Fruit fly (Drosophila melanogaster) whole organism, embryonic: ENCODE measurements around the gene CG33098.

Experiments used
- BEAF-32 ChIP-seq: fragments of 200-800 bp; sonication (Bioruptor generic); optimal IDR thresholded peaks from 3 replicates; lab custom pipeline; 2017; ENCODE audit warnings: missing biosample characterization, missing genetic modification characterization, mild to moderate bottlenecking, moderate library complexity, missing genetic modification reagents
- C15 ChIP-seq: fragments of 200-800 bp; sonication (Bioruptor generic); IDR thresholded peaks from 3 replicates; pipeline ENCODE4 v1.3.6; 2022; ENCODE audit warnings: missing biosample characterization, missing genetic modification characterization
- CG10267 ChIP-seq: fragments of 200-800 bp; sonication (Bioruptor generic); optimal IDR thresholded peaks from 2 replicates; lab custom pipeline; 2018; ENCODE audit warnings: missing biosample characterization, mild to moderate bottlenecking, missing genetic modification characterization, moderate library complexity
- CG13123 ChIP-seq: fragments of 200-800 bp; sonication (Bioruptor generic); optimal IDR thresholded peaks from 2 replicates; lab custom pipeline; 2016; ENCODE audit warnings: missing biosample characterization, missing genetic modification characterization
- CG13775 ChIP-seq: fragments of 200-800 bp; sonication (Bioruptor generic); optimal IDR thresholded peaks from 3 replicates; lab custom pipeline; 2017; ENCODE audit warnings: missing biosample characterization, mild to moderate bottlenecking, missing genetic modification characterization
- CG15011 ChIP-seq: fragments of 200-800 bp; sonication (Bioruptor generic); optimal IDR thresholded peaks from 3 replicates; lab custom pipeline; 2018; ENCODE audit warnings: missing biosample characterization, mild to moderate bottlenecking, missing genetic modification characterization
- CG15514 ChIP-seq: fragments of 200-800 bp; sonication (Bioruptor generic); optimal IDR thresholded peaks from 3 replicates; lab custom pipeline; 2017; ENCODE audit warnings: missing biosample characterization, missing genetic modification characterization, mild to moderate bottlenecking, moderate library complexity, missing genetic modification reagents
- CG16779 ChIP-seq: fragments of 200-800 bp; sonication (Bioruptor generic); IDR thresholded peaks from 2 replicates; pipeline ENCODE4 v1.3.6; 2022; ENCODE audit warnings: missing biosample characterization, missing genetic modification characterization
- CG18619 ChIP-seq: fragments of 200-800 bp; sonication (Bioruptor generic); optimal IDR thresholded peaks from 3 replicates; lab custom pipeline; 2017; ENCODE audit warnings: missing biosample characterization, mild to moderate bottlenecking, missing genetic modification characterization
- CG2889 ChIP-seq: fragments of 200-800 bp; sonication (Bioruptor generic); IDR thresholded peaks from 3 replicates; pipeline ENCODE4 v1.3.6; 2022; ENCODE audit warnings: missing biosample characterization, missing genetic modification characterization
- CG30020 ChIP-seq: fragments of 200-800 bp; optimal IDR thresholded peaks from 2 replicates; lab custom pipeline; 2019; ENCODE audit warnings: missing biosample characterization, mild to moderate bottlenecking, missing genetic modification characterization, moderate library complexity
- CG3995 ChIP-seq: fragments of 200-800 bp; sonication (Bioruptor generic); optimal IDR thresholded peaks from 3 replicates; lab custom pipeline; 2016; ENCODE audit warnings: missing biosample characterization, missing genetic modification characterization
- CG4424 ChIP-seq: fragments of 200-800 bp; sonication (Bioruptor generic); optimal IDR thresholded peaks from 3 replicates; lab custom pipeline; 2016; ENCODE audit warnings: missing biosample characterization, missing genetic modification characterization
- CG4820 ChIP-seq: fragments of 200-800 bp; sonication (Bioruptor generic); optimal IDR thresholded peaks from 3 replicates; lab custom pipeline; 2016; ENCODE audit warnings: missing biosample characterization, missing genetic modification characterization
- CG7987 ChIP-seq: fragments of 200-800 bp; sonication (Bioruptor generic); optimal IDR thresholded peaks from 2 replicates; lab custom pipeline; 2018; ENCODE audit warnings: missing biosample characterization, mild to moderate bottlenecking, missing genetic modification characterization, moderate library complexity
- CG9876 ChIP-seq: fragments of 200-800 bp; sonication (Bioruptor generic); optimal IDR thresholded peaks from 2 replicates; lab custom pipeline; 2016; ENCODE audit warnings: missing biosample characterization, missing genetic modification characterization
- CHES-1-like ChIP-seq: fragments of 200-800 bp; sonication (Bioruptor generic); optimal IDR thresholded peaks from 2 replicates; lab custom pipeline; 2016; ENCODE audit warnings: missing biosample characterization, missing genetic modification characterization
- CTCF ChIP-seq: fragments of 200-800 bp; sonication (Bioruptor generic); optimal IDR thresholded peaks from 2 replicates; lab custom pipeline; 2017; ENCODE audit warnings: missing biosample characterization, mild to moderate bottlenecking, missing genetic modification characterization, moderate library complexity
- CrebB ChIP-seq: fragments of 200-800 bp; sonication (Bioruptor generic); optimal IDR thresholded peaks from 3 replicates; lab custom pipeline; 2018; ENCODE audit warnings: missing biosample characterization, mild to moderate bottlenecking, missing genetic modification characterization
- Dp ChIP-seq: fragments of 200-800 bp; sonication (Bioruptor generic); optimal IDR thresholded peaks from 2 replicates; lab custom pipeline; 2018; ENCODE audit warnings: missing biosample characterization, mild to moderate bottlenecking, missing genetic modification characterization, moderate library complexity
- ERR ChIP-seq: fragments of 200-800 bp; sonication (Bioruptor generic); optimal IDR thresholded peaks from 2 replicates; lab custom pipeline; 2016; ENCODE audit warnings: missing biosample characterization, missing genetic modification characterization
- Hmr ChIP-seq: fragments of 200-800 bp; sonication (Bioruptor generic); optimal IDR thresholded peaks from 3 replicates; lab custom pipeline; 2017; ENCODE audit warnings: mild to moderate bottlenecking, missing biosample characterization, missing genetic modification reagents, missing genetic modification characterization
- Med ChIP-seq: fragments of 200-800 bp; sonication (Bioruptor generic); peaks from one replicate; lab custom pipeline; 2016; ENCODE audit warnings: missing biosample characterization, missing genetic modification characterization, mild to moderate bottlenecking, inconsistent platforms, moderate library complexity
- Nf-YB ChIP-seq: fragments of 200-800 bp; sonication (Bioruptor generic); optimal IDR thresholded peaks from 3 replicates; lab custom pipeline; 2019; ENCODE audit warnings: missing biosample characterization, mild to moderate bottlenecking, missing genetic modification characterization, moderate library complexity
- Optix ChIP-seq: fragments of 200-800 bp; sonication (Bioruptor generic); IDR thresholded peaks from 3 replicates; pipeline ENCODE4 v1.3.6; 2022; ENCODE audit warnings: missing biosample characterization, missing genetic modification characterization
- Ptx1 ChIP-seq: fragments of 200-800 bp; sonication (Bioruptor generic); IDR thresholded peaks from 2 replicates; pipeline ENCODE4 v1.3.6; 2022; ENCODE audit warnings: missing biosample characterization, missing genetic modification characterization
- Rx ChIP-seq: fragments of 200-800 bp; sonication (Bioruptor generic); IDR thresholded peaks from 2 replicates; pipeline ENCODE4 v1.3.6; 2022; ENCODE audit warnings: missing biosample characterization, missing genetic modification characterization
- Taf1 ChIP-seq: fragments of 200-800 bp; sonication (Bioruptor generic); IDR thresholded peaks from 2 replicates; pipeline ENCODE4 v1.3.6; 2022; ENCODE audit warnings: missing biosample characterization, missing genetic modification characterization
- Xbp1 ChIP-seq: fragments of 200-800 bp; sonication (Bioruptor generic); optimal IDR thresholded peaks from 3 replicates; lab custom pipeline; 2016; ENCODE audit warnings: missing biosample characterization, mild to moderate bottlenecking, missing genetic modification characterization
- amos ChIP-seq: fragments of 200-800 bp; sonication (Bioruptor generic); IDR thresholded peaks from 2 replicates; pipeline ENCODE4 v1.3.6; 2022; ENCODE audit warnings: missing biosample characterization, missing genetic modification characterization; ENCODE audit not compliant: partially characterized antibody
- bigmax ChIP-seq: fragments of 200-800 bp; sonication (Bioruptor generic); optimal IDR thresholded peaks from 2 replicates; lab custom pipeline; 2018; ENCODE audit warnings: missing biosample characterization, mild to moderate bottlenecking, missing genetic modification characterization
- br ChIP-seq: fragments of >200 bp; optimal IDR thresholded peaks from 2 replicates; lab custom pipeline; 2017
- corto ChIP-seq: fragments of 200-800 bp; sonication (Bioruptor generic); optimal IDR thresholded peaks from 2 replicates; lab custom pipeline; 2016; ENCODE audit warnings: missing biosample characterization, mild to moderate bottlenecking, missing genetic modification characterization, moderate library complexity
- crol ChIP-seq: fragments of 200-800 bp; sonication (Bioruptor generic); IDR thresholded peaks from 2 replicates; pipeline ENCODE4 v1.3.6; 2022; ENCODE audit warnings: missing biosample characterization, missing genetic modification characterization
- exex ChIP-seq: fragments of 200-800 bp; sonication (Bioruptor generic); optimal IDR thresholded peaks from 4 replicates; lab custom pipeline; 2018; ENCODE audit warnings: missing biosample characterization, mild to moderate bottlenecking, missing genetic modification characterization, moderate library complexity
- fru ChIP-seq: fragments of >200 bp; optimal IDR thresholded peaks from 2 replicates; lab custom pipeline; 2017
- gfzf ChIP-seq: fragments of 200-800 bp; sonication (Bioruptor generic); optimal IDR thresholded peaks from 2 replicates; lab custom pipeline; 2016; ENCODE audit warnings: missing biosample characterization, mild to moderate bottlenecking, missing genetic modification characterization, moderate library complexity
- gt ChIP-seq: fragments of 200-800 bp; sonication (Bioruptor generic); IDR thresholded peaks from 2 replicates; pipeline ENCODE4 v1.3.6; 2022; ENCODE audit warnings: missing biosample characterization, missing genetic modification characterization
- hth ChIP-seq: fragments of >200 bp; optimal IDR thresholded peaks from 2 replicates; lab custom pipeline; 2017; ENCODE audit warnings: inconsistent platforms
- kay ChIP-seq: fragments of 200-800 bp; sonication (Bioruptor generic); optimal IDR thresholded peaks from 2 replicates; lab custom pipeline; 2016; ENCODE audit warnings: missing biosample characterization, missing genetic modification characterization
- luna ChIP-seq: fragments of 200-800 bp; sonication (Bioruptor generic); optimal IDR thresholded peaks from 2 replicates; lab custom pipeline; 2016; ENCODE audit warnings: missing biosample characterization, missing genetic modification characterization
- odd ChIP-seq: fragments of 200-800 bp; sonication (Bioruptor generic); optimal IDR thresholded peaks from 2 replicates; lab custom pipeline; 2017; ENCODE audit warnings: missing biosample characterization, mild to moderate bottlenecking, missing genetic modification characterization
- phol ChIP-seq: fragments of 200-800 bp; sonication (Bioruptor generic); optimal IDR thresholded peaks from 3 replicates; lab custom pipeline; 2018; ENCODE audit warnings: missing biosample characterization, mild to moderate bottlenecking, missing genetic modification characterization, moderate library complexity
- pros ChIP-seq: fragments of 200-800 bp; sonication (Bioruptor generic); optimal IDR thresholded peaks from 3 replicates; lab custom pipeline; 2019; ENCODE audit warnings: missing biosample characterization, mild to moderate bottlenecking, missing genetic modification characterization, moderate library complexity
- sc ChIP-seq, 3 experiments: fragments of >200 bp in 2 of 3; fragments of 200-800 bp in 1 of 3; sonication (Bioruptor generic) in 1 of 3; optimal IDR thresholded peaks; 2 replicates in 2 of 3; 3 replicates in 1 of 3; lab custom pipeline; 2017; ENCODE audit warnings: mild to moderate bottlenecking in 1 of 3, missing biosample characterization in 1 of 3, missing genetic modification characterization in 1 of 3, missing genetic modification reagents in 1 of 3
- schlank ChIP-seq: fragments of 200-800 bp; sonication (Bioruptor generic); optimal IDR thresholded peaks from 2 replicates; lab custom pipeline; 2018; ENCODE audit warnings: missing biosample characterization, mild to moderate bottlenecking, missing genetic modification characterization
- sd ChIP-seq: fragments of 200-800 bp; sonication (Bioruptor generic); optimal IDR thresholded peaks from 3 replicates; lab custom pipeline; 2018; ENCODE audit warnings: missing biosample characterization, mild to moderate bottlenecking, missing genetic modification characterization, moderate library complexity
- sens-2 ChIP-seq: fragments of 200-800 bp; sonication (Bioruptor generic); IDR thresholded peaks from 2 replicates; pipeline ENCODE4 v1.3.6; 2022; ENCODE audit warnings: missing biosample characterization, missing genetic modification characterization
- sima ChIP-seq: fragments of 200-800 bp; sonication (Bioruptor generic); optimal IDR thresholded peaks from 2 replicates; lab custom pipeline; 2016; ENCODE audit warnings: missing biosample characterization, missing genetic modification characterization
- stwl ChIP-seq: fragments of 200-800 bp; sonication (Bioruptor generic); optimal IDR thresholded peaks from 3 replicates; lab custom pipeline; 2018; ENCODE audit warnings: missing biosample characterization, mild to moderate bottlenecking, missing genetic modification characterization, moderate library complexity
- twi ChIP-seq: fragments of 200-800 bp; optimal IDR thresholded peaks from 2 replicates; lab custom pipeline; 2019; ENCODE audit warnings: missing biosample characterization, mild to moderate bottlenecking, missing genetic modification characterization, moderate library complexity
- z ChIP-seq: fragments of 200-800 bp; sonication (Bioruptor generic); IDR thresholded peaks from 3 replicates; pipeline ENCODE4 v1.3.6; 2022; ENCODE audit warnings: missing biosample characterization, missing genetic modification characterization

CG33098 gene

dm6 chr3R:12413274-12413958, 26.4 kb downstream of the CG33098 start, which contains the start of the genes Dip-C and pps (continued):
- TF ChIP-seq CG16779 (GFP tag; lab: Robert Waterston, UW) = no peak
- no peak for TF ChIP-seq Taf1 (GFP tag; lab: Robert Waterston, UW)
- TF ChIP-seq exex = peak; percentile 59
- TF ChIP-seq twi (tag; lab: Kevin White, UChicago) = no peak
- TF ChIP-seq CTCF (GFP tag; lab: Kevin White, UChicago) = no peak
- no peak for TF ChIP-seq crol (GFP tag; lab: Robert Waterston, UW)
- TF ChIP-seq sima (GFP tag; lab: Kevin White, UChicago) = no peak
- TF ChIP-seq CG13123 = no peak
- no peak for TF ChIP-seq CG9876
- TF ChIP-seq CG3995 = no peak
- no peak for TF ChIP-seq CG10267 (tag; lab: Kevin White, UChicago)
- no peak for TF ChIP-seq hth (lab: Kevin White, UChicago)
- no peak for TF ChIP-seq kay
- no peak for TF ChIP-seq sd
- peak; percentile 82 for TF ChIP-seq BEAF-32 (GFP tag; lab: Kevin White, UChicago)
- peak; percentile 80 for TF ChIP-seq gfzf (GFP tag; lab: Kevin White, UChicago)
- TF ChIP-seq Dp (GFP tag; lab: Kevin White, UChicago) = peak; percentile 29
- TF ChIP-seq CHES-1-like (GFP tag; lab: Kevin White, UChicago) = no peak
- TF ChIP-seq Optix (GFP tag; lab: Robert Waterston, UW) = no peak
- TF ChIP-seq stwl (tag; lab: Kevin White, UChicago) = peak; percentile 91
- no peak for TF ChIP-seq CG18619 (GFP tag; lab: Kevin White, UChicago)
- peak; percentile 82 for TF ChIP-seq amos
- TF ChIP-seq Xbp1 (GFP tag; lab: Kevin White, UChicago) = peak; percentile 3
- peak; percentile 46 for TF ChIP-seq phol (tag; lab: Kevin White, UChicago)
- no peak for TF ChIP-seq corto (GFP tag; lab: Kevin White, UChicago)
- no peak for TF ChIP-seq CG13775 (GFP tag; lab: Kevin White, UChicago)
- no peak for TF ChIP-seq CG4820 (GFP tag; lab: Kevin White, UChicago)
- no peak for TF ChIP-seq gt (GFP tag; lab: Robert Waterston, UW)
- no peak for TF ChIP-seq z (GFP tag; lab: Robert Waterston, UW)
- TF ChIP-seq Hmr (GFP tag; lab: Kevin White, UChicago) = no peak
- no peak for TF ChIP-seq schlank (tag; lab: Kevin White, UChicago)
- TF ChIP-seq CG2889 (GFP tag; lab: Robert Waterston, UW) = no peak
- TF ChIP-seq CG4424 = no peak
- TF ChIP-seq CG30020 (tag; lab: Kevin White, UChicago) = peak; percentile 27
- no peak for TF ChIP-seq C15 (GFP tag; lab: Robert Waterston, UW)
- no peak for TF ChIP-seq sens-2 (GFP tag; lab: Robert Waterston, UW)
- no peak for TF ChIP-seq Ptx1
- no peak for TF ChIP-seq bigmax
- no peak for TF ChIP-seq ERR (GFP tag; lab: Kevin White, UChicago)
- TF ChIP-seq CrebB (tag; lab: Kevin White, UChicago) = no peak
- TF ChIP-seq CG15011 (GFP tag; lab: Kevin White, UChicago) = no peak
- no peak for TF ChIP-seq luna (GFP tag; lab: Kevin White, UChicago)
- peak; percentile 44 for TF ChIP-seq Med (GFP tag; lab: Kevin White, UChicago)
- TF ChIP-seq sc (optimal IDR thresholded peaks at IDR 0.05; lab: Kevin White, UChicago) = no peak
- no peak for TF ChIP-seq sc (GFP tag; optimal IDR thresholded peaks at IDR 0.05; lab: Kevin White, UChicago)
- TF ChIP-seq fru (lab: Kevin White, UChicago) = no peak
- no peak for TF ChIP-seq br (lab: Kevin White, UChicago)
- TF ChIP-seq odd = no peak
- TF ChIP-seq pros (GFP tag; lab: Kevin White, UChicago) = no peak
- TF ChIP-seq Nf-YB (GFP tag; lab: Kevin White, UChicago) = no peak
- peak; percentile 99 for TF ChIP-seq CG15514
- TF ChIP-seq Rx (GFP tag; lab: Robert Waterston, UW) = no peak
- no peak for TF ChIP-seq CG7987
